Fruit fly (Drosophila melanogaster) S2 (cell line): ENCODE data around the gene CG7606.

Source experiments
- CG8478 ChIP-seq: fragments of >200 bp; optimal IDR thresholded peaks from 2 replicates; lab custom pipeline; 2018
- CTCF ChIP-seq, 2 experiments: fragments of >200 bp; optimal IDR thresholded peaks; 2 replicates each; lab custom pipeline; 2018

CG7606 gene

DNA sequence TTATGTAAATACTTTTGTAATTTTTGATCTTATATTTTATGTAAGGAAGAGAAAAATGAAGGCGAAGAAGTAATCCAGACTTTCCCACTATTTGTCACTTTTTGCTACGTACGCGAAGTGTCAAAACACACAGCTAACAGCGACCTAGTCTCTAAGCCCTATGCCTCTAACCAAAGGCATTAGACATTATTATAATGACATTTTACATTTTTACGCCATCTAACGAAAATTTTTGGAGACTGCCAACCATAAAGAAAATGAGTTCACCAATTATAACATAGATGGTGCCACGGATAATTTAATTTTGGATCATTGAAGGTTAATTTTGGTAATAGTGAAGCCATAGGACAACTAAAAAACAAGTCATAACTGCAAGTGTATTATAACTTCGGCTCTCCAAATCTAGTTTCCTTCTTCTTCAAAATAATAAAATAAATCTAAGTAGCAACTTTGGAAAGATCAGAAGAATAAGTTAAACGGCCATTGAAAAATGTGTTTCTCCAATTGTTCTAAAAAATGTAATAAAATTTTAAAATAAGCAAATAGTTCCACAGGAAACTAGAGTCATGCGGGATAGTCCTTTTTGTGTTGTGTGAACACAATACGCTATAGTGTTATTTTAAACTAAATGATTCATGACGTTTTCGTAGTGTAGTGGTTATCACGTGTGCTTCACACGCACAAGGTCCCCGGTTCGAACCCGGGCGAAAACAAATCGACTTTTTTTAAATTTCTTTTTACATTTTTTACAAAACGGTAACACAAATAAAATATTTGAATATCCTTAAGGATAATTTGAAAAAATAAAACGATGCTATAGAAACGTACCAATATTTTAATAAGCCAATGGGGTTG is 21.0 kb downstream of the CG7606 start:
- TF ChIP-seq CG8478 (lab: Kevin White, UChicago) (no peak), CTCF (optimal IDR thresholded peaks at IDR 0.05; lab: Kevin White, UChicago) (peak; percentile 95)

dm6 chr3R:17617976-17618308 is 21.6 kb downstream of the CG7606 start:
- no peak for TF ChIP-seq CG8478 (lab: Kevin White, UChicago)
- no peak for TF ChIP-seq CTCF (optimal IDR thresholded peaks at IDR 0.05; lab: Kevin White, UChicago)

dm6 chr3R:17618699-17619150 is 22.4 kb downstream of the CG7606 start, which contains the start of the genes CG14324 and CG14326:
TSS of gene CG14324 (minus strand) at chr3R:17618799.
TSS of gene CG14326 (plus strand) at chr3R:17619100.
- no peak for TF ChIP-seq CTCF (optimal IDR thresholded peaks at IDR 0.05; lab: Kevin White, UChicago)
- TF ChIP-seq CG8478 (lab: Kevin White, UChicago): no peak

DNA sequence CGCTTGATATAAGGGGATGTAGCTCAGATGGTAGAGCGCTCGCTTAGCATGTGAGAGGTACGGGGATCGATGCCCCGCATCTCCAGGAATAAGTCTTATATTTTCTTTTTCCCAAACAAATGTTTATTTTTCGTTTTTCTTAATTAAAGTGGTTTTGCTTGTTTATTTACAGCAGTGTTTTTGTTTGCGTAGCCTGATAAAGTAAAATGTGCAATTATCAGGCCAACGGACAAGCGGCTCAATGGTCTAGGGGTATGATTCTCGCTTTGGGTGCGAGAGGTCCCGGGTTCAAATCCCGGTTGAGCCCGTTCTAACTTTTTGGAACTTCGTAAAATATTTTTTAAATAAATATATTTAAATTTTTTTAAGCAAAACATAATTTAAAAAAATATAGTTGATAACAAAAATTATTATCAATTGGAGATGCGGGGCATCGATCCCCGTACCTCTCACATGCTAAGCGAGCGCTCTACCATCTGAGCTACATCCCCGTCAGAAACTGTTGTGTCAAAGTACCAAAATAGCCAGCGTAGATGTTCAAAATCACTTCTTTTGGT is 23.5 kb downstream of the CG7606 start:
- TF ChIP-seq CTCF (optimal IDR thresholded peaks at IDR 0.05; lab: Kevin White, UChicago): no peak
- no peak for TF ChIP-seq CG8478 (lab: Kevin White, UChicago)

- TF ChIP-seq CG8478 (lab: Kevin White, UChicago): no peak
- TF ChIP-seq CTCF (optimal IDR thresholded peaks at IDR 0.05; lab: Kevin White, UChicago): no peak
Observed at dm6 chr3R:17622062-17622766, 25.9 kb downstream of the CG7606 start, which contains the start of gene CG14323. TSS of gene CG14323 (minus strand) at chr3R:17622112.

DNA sequence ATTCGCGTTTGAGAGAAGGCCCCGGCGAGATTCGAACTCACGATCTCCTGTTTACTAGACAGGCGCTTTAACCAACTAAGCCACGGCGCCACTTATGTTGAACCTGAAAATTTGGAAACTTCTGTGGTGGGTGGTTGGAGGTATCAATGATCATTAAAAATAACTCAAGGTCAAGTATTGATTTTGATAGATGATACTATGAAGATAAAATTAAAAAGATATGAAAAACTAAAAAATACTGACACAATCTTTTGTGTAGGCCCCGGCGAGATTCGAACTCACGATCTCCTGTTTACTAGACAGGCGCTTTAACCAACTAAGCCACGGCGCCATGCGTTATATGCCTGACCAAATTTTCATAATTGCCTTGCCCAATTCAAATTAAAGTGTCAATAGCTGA is 28.2 kb downstream of the CG7606 start:
- TF ChIP-seq CG8478 (lab: Kevin White, UChicago) (no peak), CTCF (optimal IDR thresholded peaks at IDR 0.05; lab: Kevin White, UChicago) (no peak)

dm6 chr3R:17624968-17625367 is 28.6 kb downstream of the CG7606 start, which contains the start of gene AttD:
TSS of gene AttD (plus strand) at chr3R:17625268.
- TF ChIP-seq CG8478 (lab: Kevin White, UChicago): no peak
- no peak for TF ChIP-seq CTCF (optimal IDR thresholded peaks at IDR 0.05; lab: Kevin White, UChicago)

- TF ChIP-seq CG8478 (lab: Kevin White, UChicago) (no peak), CTCF (optimal IDR thresholded peaks at IDR 0.05; lab: Kevin White, UChicago) (no peak)
Observed at dm6 chr3R:17626827-17627226, 30.5 kb downstream of the CG7606 start, which contains the start of gene CG14325. TSS of gene CG14325 (plus strand) at chr3R:17627127.

dm6 chr3R:17630417-17630816 is 34.1 kb downstream of the CG7606 start, which contains the start of gene CG43175:
TSS of gene CG43175 (plus strand) at chr3R:17630717.
- no peak for TF ChIP-seq CTCF (optimal IDR thresholded peaks at IDR 0.05; lab: Kevin White, UChicago)
- TF ChIP-seq CG8478 (lab: Kevin White, UChicago): no peak

DNA sequence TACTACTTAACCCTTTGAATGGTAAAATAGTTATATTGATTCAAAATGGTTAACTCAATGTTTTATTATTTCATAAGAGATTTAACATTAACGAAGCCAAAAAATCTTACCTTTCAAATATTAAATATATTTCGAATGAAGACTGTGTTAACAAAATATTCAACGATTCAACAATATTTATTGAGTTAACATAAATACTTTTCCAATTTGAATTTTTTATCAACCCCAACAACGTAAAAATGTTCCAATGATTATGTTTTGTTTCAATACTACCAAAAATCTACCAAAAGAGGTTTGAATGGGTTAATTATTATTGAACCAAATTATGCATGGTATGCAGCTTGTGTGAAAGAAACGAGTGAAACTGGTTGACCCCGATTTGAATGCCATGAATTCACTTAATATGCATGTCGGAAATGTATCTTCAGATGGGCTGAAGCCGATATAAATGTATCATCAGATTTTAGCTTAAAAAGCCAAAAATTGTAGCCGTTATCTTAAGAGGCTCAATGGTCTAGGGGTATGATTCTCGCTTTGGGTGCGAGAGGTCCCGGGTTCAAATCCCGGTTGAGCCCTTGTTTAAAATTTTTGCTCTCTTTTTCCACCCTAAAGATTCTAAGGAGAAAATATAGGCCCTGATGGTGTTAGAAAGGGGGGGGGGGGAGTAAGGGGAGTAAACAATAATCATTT is 35.0 kb downstream of the CG7606 start:
- no peak for TF ChIP-seq CG8478 (lab: Kevin White, UChicago)
- TF ChIP-seq CTCF (optimal IDR thresholded peaks at IDR 0.05; lab: Kevin White, UChicago): no peak

DNA sequence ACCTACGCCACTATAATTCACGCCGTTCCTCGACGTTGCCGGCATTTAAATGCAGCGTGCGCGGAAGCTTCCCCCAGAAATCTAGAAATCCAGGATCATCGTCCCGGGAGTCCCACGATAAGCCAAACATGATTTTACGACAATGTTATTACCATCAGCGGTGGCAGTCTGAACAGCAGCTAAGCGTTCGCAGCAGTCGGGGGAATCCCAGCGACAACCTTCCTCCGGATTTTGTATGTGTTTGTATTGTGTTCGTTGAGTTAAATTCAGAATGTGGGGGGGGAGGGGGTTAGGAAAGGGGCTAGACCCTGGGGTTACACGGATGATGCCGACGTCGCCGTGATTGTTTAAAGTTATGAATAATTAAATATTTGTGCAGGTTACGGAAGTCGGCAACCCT is 47.7 kb downstream of the CG7606 start:
- no peak for TF ChIP-seq CTCF (optimal IDR thresholded peaks at IDR 0.05; lab: Kevin White, UChicago)
- no peak for TF ChIP-seq CG8478 (lab: Kevin White, UChicago)

dm6 chr3R:17645239-17645638 is 48.9 kb downstream of the CG7606 start:
- TF ChIP-seq CTCF (optimal IDR thresholded peaks at IDR 0.05; lab: Kevin White, UChicago): no peak
- no peak for TF ChIP-seq CG8478 (lab: Kevin White, UChicago)

dm6 chr3R:17646102-17647050 is 50.0 kb downstream of the CG7606 start:
- no peak for TF ChIP-seq CTCF (optimal IDR thresholded peaks at IDR 0.05; lab: Kevin White, UChicago)
- TF ChIP-seq CG8478 (lab: Kevin White, UChicago): no peak
